Fruit fly (Drosophila melanogaster) Kc167 (cell line): ENCODE measurements around the gene CG32024.

Source experiments
- Myc ChIP-seq: fragments of >200 bp; optimal IDR thresholded peaks from 2 replicates; lab custom pipeline; 2017; ENCODE audit warnings: missing external identifiers
- Sin3A ChIP-seq: fragments of >200 bp; optimal IDR thresholded peaks from 2 replicates; lab custom pipeline; 2018; ENCODE audit warnings: missing external identifiers
- insv ChIP-seq: fragments of >200 bp; optimal IDR thresholded peaks from 3 replicates; lab custom pipeline; 2018; ENCODE audit warnings: missing external identifiers
- psq ChIP-seq: fragments of >200 bp; optimal IDR thresholded peaks from 2 replicates; lab custom pipeline; 2017; ENCODE audit warnings: missing external identifiers
- ttk ChIP-seq: sonication (Bioruptor generic); optimal IDR thresholded peaks from 2 replicates; lab custom pipeline; 2017; ENCODE audit warnings: missing external identifiers

DNA sequence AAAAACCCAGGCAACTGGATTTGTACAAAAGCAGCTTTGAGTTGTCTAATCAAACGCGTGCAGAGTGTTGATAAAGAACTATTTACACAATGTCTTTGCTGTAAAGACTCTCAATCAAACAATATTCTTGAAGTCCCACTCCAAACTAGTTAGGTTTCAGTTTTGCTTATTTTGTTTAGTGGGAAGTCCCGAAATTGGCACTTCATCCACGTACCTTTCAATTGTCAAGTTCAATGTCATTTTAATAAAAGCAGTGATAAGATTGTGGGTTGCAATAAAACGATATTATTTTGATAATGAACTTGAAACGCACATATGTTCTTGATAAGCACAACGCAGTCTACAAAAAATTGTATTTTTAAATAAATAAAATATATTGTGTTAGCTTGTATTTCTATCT is 49.5 kb downstream of the CG32024 start:
- TF ChIP-seq insv (lab: Kevin White, UChicago) (no peak), ttk (lab: Kevin White, UChicago) (no peak), Myc (no peak), psq (lab: Kevin White, UChicago) (no peak), Sin3A (lab: Kevin White, UChicago) (no peak)
